Worm (Caenorhabditis elegans): ENCODE results near the gene fbxl-2.

The fbxl-2 gene

ce11 chrIII:4731295-4731988, 25.6 kb upstream of the fbxl-2 start, which contains the start of gene F17C8.3:
Gene F17C8.3, plus strand, starts transcription at chrIII:4731938.
- TF ChIP-seq mab-5 (tag; optimal IDR thresholded peaks at IDR 0.05) (no peak), ceh-83 (GFP tag; optimal IDR thresholded peaks at IDR 0.05) (no peak), M03D4.4 (tag; optimal IDR thresholded peaks at IDR 0.05) (no peak), nhr-76 (tag; optimal IDR thresholded peaks at IDR 0.05) (no peak), nhr-12 (tag; optimal IDR thresholded peaks at IDR 0.05) (no peak), elt-3 (tag; optimal IDR thresholded peaks at IDR 0.05) (no peak), flh-1 (GFP tag; optimal IDR thresholded peaks at IDR 0.05) (no peak), nhr-237 (tag; optimal IDR thresholded peaks at IDR 0.05) (no peak), lsy-2 (tag; optimal IDR thresholded peaks at IDR 0.05) (no peak), hlh-1 (tag; optimal IDR thresholded peaks at IDR 0.05) (peak; percentile 69), unc-120 (tag; optimal IDR thresholded peaks at IDR 0.05; ENCODE audit: poor library complexity, severe bottlenecking) (peak; percentile 26), elt-1 (tag; optimal IDR thresholded peaks at IDR 0.05; ENCODE audit: borderline replicate concordance, insufficient read depth) (no peak), nhr-28 (tag; optimal IDR thresholded peaks at IDR 0.05) (no peak)

- TF ChIP-seq unc-39 (tag; optimal IDR thresholded peaks at IDR 0.05): no peak
- TF ChIP-seq sem-2 (GFP tag; optimal IDR thresholded peaks at IDR 0.05): no peak
- TF ChIP-seq hlh-1 (tag; optimal IDR thresholded peaks at IDR 0.05): no peak
- TF ChIP-seq ceh-83 (GFP tag; optimal IDR thresholded peaks at IDR 0.05): no peak
- no peak for TF ChIP-seq sptf-1 (tag; optimal IDR thresholded peaks at IDR 0.05)
- no peak for TF ChIP-seq nhr-76 (tag; optimal IDR thresholded peaks at IDR 0.05)
- TF ChIP-seq zip-8 (tag; optimal IDR thresholded peaks at IDR 0.05): no peak
- TF ChIP-seq lin-13 (tag; optimal IDR thresholded peaks at IDR 0.05): no peak
- TF ChIP-seq snpc-4 (tag; optimal IDR thresholded peaks at IDR 0.05): no peak
- TF ChIP-seq nhr-28 (tag; optimal IDR thresholded peaks at IDR 0.05): no peak
- no peak for TF ChIP-seq nhr-2 (tag; optimal IDR thresholded peaks at IDR 0.05)
- TF ChIP-seq ham-2 (GFP tag; optimal IDR thresholded peaks at IDR 0.05): no peak
- TF ChIP-seq drap-1 (GFP tag; optimal IDR thresholded peaks at IDR 0.05): no peak
- no peak for TF ChIP-seq lin-32 (GFP tag; optimal IDR thresholded peaks at IDR 0.05)
- no peak for TF ChIP-seq M03D4.4 (tag; optimal IDR thresholded peaks at IDR 0.05)
- TF ChIP-seq lsy-2 (tag; optimal IDR thresholded peaks at IDR 0.05): no peak
- no peak for TF ChIP-seq elt-1 (tag; optimal IDR thresholded peaks at IDR 0.05; ENCODE audit: borderline replicate concordance, insufficient read depth)
- TF ChIP-seq flh-1 (GFP tag; optimal IDR thresholded peaks at IDR 0.05): no peak
These were observed 23.0 kb upstream of the fbxl-2 start, which contains the start of gene F17C8.9 for ce11 chrIII:4734056-4734455. Gene F17C8.9, plus strand, starts transcription at chrIII:4734356.

ce11 chrIII:4735443-4735842, 21.6 kb upstream of the fbxl-2 start, which contains the start of gene F17C8.7:
Gene F17C8.7, plus strand, starts transcription at chrIII:4735743.
- TF ChIP-seq mep-1 (tag; optimal IDR thresholded peaks at IDR 0.05) (no peak), drap-1 (GFP tag; optimal IDR thresholded peaks at IDR 0.05) (no peak), sptf-1 (tag; optimal IDR thresholded peaks at IDR 0.05) (no peak), M03D4.4 (tag; optimal IDR thresholded peaks at IDR 0.05) (no peak), elt-1 (tag; optimal IDR thresholded peaks at IDR 0.05; ENCODE audit: borderline replicate concordance, insufficient read depth) (no peak), cnd-1 (tag; optimal IDR thresholded peaks at IDR 0.05) (no peak), elt-3 (tag; optimal IDR thresholded peaks at IDR 0.05) (no peak)

ce11 chrIII:4739975-4740374, 17.1 kb upstream of the fbxl-2 start, which contains the start of gene ras-2:
Gene ras-2, minus strand, starts transcription at chrIII:4740075.
- TF ChIP-seq blmp-1 (tag; optimal IDR thresholded peaks at IDR 0.05) (no peak), sem-2 (GFP tag; optimal IDR thresholded peaks at IDR 0.05) (no peak)

- TF ChIP-seq pha-4 (tag; optimal IDR thresholded peaks at IDR 0.05) (no peak), flh-1 (GFP tag; optimal IDR thresholded peaks at IDR 0.05) (no peak), drap-1 (GFP tag; optimal IDR thresholded peaks at IDR 0.05) (no peak), elt-3 (tag; optimal IDR thresholded peaks at IDR 0.05) (no peak), ces-1 (GFP tag; optimal IDR thresholded peaks at IDR 0.05) (no peak), M03D4.4 (tag; optimal IDR thresholded peaks at IDR 0.05) (no peak), ceh-43 (GFP tag; optimal IDR thresholded peaks at IDR 0.05) (no peak), mab-5 (tag; optimal IDR thresholded peaks at IDR 0.05) (no peak), nhr-28 (tag; optimal IDR thresholded peaks at IDR 0.05) (no peak), elt-1 (tag; optimal IDR thresholded peaks at IDR 0.05; ENCODE audit: borderline replicate concordance, insufficient read depth) (no peak), unc-120 (tag; optimal IDR thresholded peaks at IDR 0.05; ENCODE audit: poor library complexity, severe bottlenecking) (no peak), snpc-4 (tag; optimal IDR thresholded peaks at IDR 0.05) (no peak)
These were observed 16.2 kb upstream of the fbxl-2 start for ce11 chrIII:4740820-4741219.

Data from whole organism, mixed stage, embryonic.